Fruit fly (Drosophila melanogaster) whole organism, wandering third instar larva: Measurements from ENCODE around the gene Hecw.

Experiments used
- Jra ChIP-seq: sonication (Bioruptor generic); optimal IDR thresholded peaks from 2 replicates; lab custom pipeline; 2016; ENCODE audit warnings: missing biosample characterization, missing genetic modification characterization
- Mio ChIP-seq: sonication (Bioruptor generic); optimal IDR thresholded peaks from 2 replicates; lab custom pipeline; 2016; ENCODE audit warnings: missing biosample characterization, missing genetic modification characterization
- fru ChIP-seq: fragments of 200-800 bp; sonication (Bioruptor generic); optimal IDR thresholded peaks from 3 replicates; lab custom pipeline; 2016; ENCODE audit warnings: missing biosample characterization, mild to moderate bottlenecking, missing genetic modification characterization
- jim ChIP-seq: fragments of 175-275, 200-325 bp; sonication (Bioruptor generic); optimal IDR thresholded peaks from 2 replicates; lab custom pipeline; 2016; ENCODE audit warnings: missing biosample characterization, mild to moderate bottlenecking, missing genetic modification characterization
- lola ChIP-seq: fragments of >200 bp; optimal IDR thresholded peaks from 2 replicates; lab custom pipeline; 2017; ENCODE audit warnings: missing biosample characterization, missing genetic modification characterization

The Hecw gene

DNA sequence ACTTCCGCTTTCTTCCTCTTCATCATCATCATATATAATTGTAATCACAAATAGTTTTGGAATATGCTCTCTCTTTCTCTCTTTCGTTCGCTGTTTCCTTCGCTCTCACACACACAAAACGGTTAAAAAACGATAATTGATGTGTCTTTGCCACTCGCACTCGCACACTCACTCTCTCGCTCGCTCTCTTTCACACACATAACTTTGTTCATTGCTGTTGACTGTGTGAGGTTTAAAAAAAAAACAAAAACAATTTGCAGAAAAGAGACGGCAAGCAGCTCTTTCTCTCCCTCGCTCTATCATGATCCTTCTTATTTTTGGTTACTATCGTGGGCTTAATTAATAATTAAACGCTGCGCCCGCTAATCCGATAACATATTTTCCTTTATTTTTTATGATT lies 57.7 kb downstream of the Hecw start:
- TF ChIP-seq lola (GFP tag; lab: Kevin White, UChicago) (no peak), Mio (no peak), jim (no peak), Jra (GFP tag; lab: Kevin White, UChicago) (no peak), fru (GFP tag; lab: Kevin White, UChicago) (no peak)
